Fruit fly (Drosophila melanogaster) whole organism, wandering third instar larva: ENCODE results near the gene MFS3.

Source experiments
- Abd-B ChIP-seq: fragments of >200 bp; optimal IDR thresholded peaks from 2 replicates; lab custom pipeline; 2017; ENCODE audit warnings: missing biosample characterization, missing genetic modification characterization
- CG32264 ChIP-seq: fragments of 200-800 bp; sonication (Bioruptor generic); optimal IDR thresholded peaks from 2 replicates; lab custom pipeline; 2016; ENCODE audit warnings: missing biosample characterization, missing genetic modification characterization
- CG9705 ChIP-seq: fragments of 200-800 bp; sonication (Bioruptor generic); optimal IDR thresholded peaks from 2 replicates; lab custom pipeline; 2018; ENCODE audit warnings: missing biosample characterization, mild to moderate bottlenecking, missing genetic modification characterization
- CrebA ChIP-seq: fragments of 200-800 bp; sonication (Bioruptor generic); optimal IDR thresholded peaks from 2 replicates; lab custom pipeline; 2016; ENCODE audit warnings: missing biosample characterization, mild to moderate bottlenecking, missing genetic modification characterization, borderline replicate concordance
- Dfd ChIP-seq: fragments of >200 bp; optimal IDR thresholded peaks from 2 replicates; lab custom pipeline; 2017; ENCODE audit warnings: missing biosample characterization, missing genetic modification characterization
- Dif ChIP-seq: fragments of 200-275, 200-300 bp; sonication (Bioruptor generic); optimal IDR thresholded peaks from 2 replicates; lab custom pipeline; 2018; ENCODE audit warnings: missing biosample characterization, missing genetic modification characterization; ENCODE audit not compliant: partially characterized antibody
- GATAd ChIP-seq: sonication (Bioruptor generic); optimal IDR thresholded peaks from 2 replicates; lab custom pipeline; 2016; ENCODE audit warnings: missing biosample characterization, missing genetic modification characterization
- HLH106 ChIP-seq: fragments of 200-800 bp; optimal IDR thresholded peaks from 3 replicates; lab custom pipeline; 2019; ENCODE audit warnings: missing biosample characterization, mild to moderate bottlenecking, missing genetic modification characterization, moderate library complexity
- Hnf4 ChIP-seq: fragments of 200-800 bp; sonication (Bioruptor generic); optimal IDR thresholded peaks from 2 replicates; lab custom pipeline; 2016; ENCODE audit warnings: missing biosample characterization, mild to moderate bottlenecking, missing genetic modification characterization
- Hr78 ChIP-seq: fragments of >200 bp; optimal IDR thresholded peaks from 2 replicates; lab custom pipeline; 2017; ENCODE audit warnings: missing biosample characterization, missing genetic modification characterization
- Hr83 ChIP-seq: fragments of 200-300 bp; sonication (Bioruptor generic); optimal IDR thresholded peaks from 2 replicates; lab custom pipeline; 2016; ENCODE audit warnings: missing biosample characterization, mild to moderate bottlenecking, missing genetic modification characterization, moderate library complexity; ENCODE audit not compliant: poor library complexity, severe bottlenecking
- Jra ChIP-seq: sonication (Bioruptor generic); optimal IDR thresholded peaks from 2 replicates; lab custom pipeline; 2016; ENCODE audit warnings: missing biosample characterization, missing genetic modification characterization
- Mio ChIP-seq: sonication (Bioruptor generic); optimal IDR thresholded peaks from 2 replicates; lab custom pipeline; 2016; ENCODE audit warnings: missing biosample characterization, missing genetic modification characterization
- Myc ChIP-seq: fragments of >200 bp; optimal IDR thresholded peaks from 2 replicates; lab custom pipeline; 2017
- N ChIP-seq: fragments of >200 bp; optimal IDR thresholded peaks from 2 replicates; lab custom pipeline; 2018; ENCODE audit warnings: missing biosample characterization, missing external identifiers, missing genetic modification characterization
- OdsH ChIP-seq: fragments of 200-800 bp; sonication (Bioruptor generic); optimal IDR thresholded peaks from 2 replicates; lab custom pipeline; 2016; ENCODE audit warnings: missing biosample characterization, mild to moderate bottlenecking, missing genetic modification characterization
- Rel ChIP-seq, 2 experiments: fragments of 200-800 bp; sonication (Bioruptor generic) in 1 of 2; optimal IDR thresholded peaks; 2 replicates in 1 of 2; 3 replicates in 1 of 2; lab custom pipeline; 2016 to 2019; ENCODE audit warnings: mild to moderate bottlenecking in 2 of 2, missing biosample characterization in 2 of 2, missing genetic modification characterization in 2 of 2, moderate library complexity in 1 of 2
- Sp1 ChIP-seq: fragments of 200-800 bp; sonication (Bioruptor generic); optimal IDR thresholded peaks from 3 replicates; lab custom pipeline; 2019; ENCODE audit warnings: missing biosample characterization, mild to moderate bottlenecking, missing genetic modification characterization, moderate library complexity
- Vsx2 ChIP-seq: fragments of 200-300, 225-300 bp; sonication (Bioruptor generic); optimal IDR thresholded peaks from 2 replicates; lab custom pipeline; 2018; ENCODE audit warnings: missing biosample characterization, missing genetic modification characterization; ENCODE audit not compliant: partially characterized antibody
- br ChIP-seq: fragments of 200-800 bp; sonication (Bioruptor generic); optimal IDR thresholded peaks from 2 replicates; lab custom pipeline; 2016; ENCODE audit warnings: missing biosample characterization, missing genetic modification characterization
- brk ChIP-seq: fragments of 200-800 bp; sonication (Bioruptor generic); optimal IDR thresholded peaks from 2 replicates; lab custom pipeline; 2016; ENCODE audit warnings: missing biosample characterization, mild to moderate bottlenecking, missing genetic modification characterization
- dl ChIP-seq, 2 experiments: fragments of 175-275, 200-275 bp in 1 of 2; fragments of 200-275 bp in 1 of 2; sonication (Bioruptor generic); optimal IDR thresholded peaks; lab custom pipeline; 2018; ENCODE audit warnings: mild to moderate bottlenecking in 2 of 2, missing biosample characterization in 2 of 2, missing genetic modification characterization in 2 of 2, moderate library complexity in 2 of 2; ENCODE audit not compliant: partially characterized antibody in 2 of 2, insufficient read depth in 1 of 2
- dmrt93B ChIP-seq: fragments of 200-800 bp; sonication (Bioruptor generic); optimal IDR thresholded peaks from 2 replicates; lab custom pipeline; 2018; ENCODE audit warnings: missing biosample characterization, mild to moderate bottlenecking, missing genetic modification characterization
- dsf ChIP-seq: sonication (Bioruptor generic); optimal IDR thresholded peaks from 2 replicates; lab custom pipeline; 2016; ENCODE audit warnings: missing biosample characterization, missing genetic modification characterization, borderline replicate concordance
- ey ChIP-seq: fragments of 200-800 bp; sonication (Bioruptor generic); optimal IDR thresholded peaks from 2 replicates; lab custom pipeline; 2016; ENCODE audit warnings: missing biosample characterization, missing genetic modification characterization
- foxo ChIP-seq, 2 experiments: fragments of 200-800 bp; sonication (Bioruptor generic); optimal IDR thresholded peaks; 2 replicates in 1 of 2; 3 replicates in 1 of 2; lab custom pipeline; 2016 to 2017; ENCODE audit warnings: missing biosample characterization in 2 of 2, missing genetic modification characterization in 2 of 2
- fru ChIP-seq: fragments of 200-800 bp; sonication (Bioruptor generic); optimal IDR thresholded peaks from 3 replicates; lab custom pipeline; 2016; ENCODE audit warnings: missing biosample characterization, mild to moderate bottlenecking, missing genetic modification characterization
- h ChIP-seq: fragments of 200-800 bp; sonication (Bioruptor generic); optimal IDR thresholded peaks from 3 replicates; lab custom pipeline; 2016; ENCODE audit warnings: missing biosample characterization, mild to moderate bottlenecking, missing genetic modification characterization
- jim ChIP-seq: fragments of 175-275, 200-325 bp; sonication (Bioruptor generic); optimal IDR thresholded peaks from 2 replicates; lab custom pipeline; 2016; ENCODE audit warnings: missing biosample characterization, mild to moderate bottlenecking, missing genetic modification characterization
- lola ChIP-seq: fragments of >200 bp; optimal IDR thresholded peaks from 2 replicates; lab custom pipeline; 2017; ENCODE audit warnings: missing biosample characterization, missing genetic modification characterization
- pan ChIP-seq: fragments of >200 bp; optimal IDR thresholded peaks from 2 replicates; lab custom pipeline; 2017
- psq ChIP-seq: fragments of 200-800 bp; sonication (Bioruptor generic); optimal IDR thresholded peaks from 3 replicates; lab custom pipeline; 2017; ENCODE audit warnings: missing biosample characterization, mild to moderate bottlenecking, missing genetic modification characterization, moderate library complexity
- rgr ChIP-seq: fragments of 200-800 bp; sonication (Bioruptor generic); optimal IDR thresholded peaks from 3 replicates; lab custom pipeline; 2016; ENCODE audit warnings: missing biosample characterization, mild to moderate bottlenecking, missing genetic modification characterization
- sage ChIP-seq: fragments of 200-800 bp; sonication (Bioruptor generic); optimal IDR thresholded peaks from 2 replicates; lab custom pipeline; 2016; ENCODE audit warnings: missing biosample characterization, mild to moderate bottlenecking, missing genetic modification characterization
- sv ChIP-seq: fragments of 200-800 bp; sonication (Bioruptor generic); optimal IDR thresholded peaks from 3 replicates; lab custom pipeline; 2016; ENCODE audit warnings: missing biosample characterization, missing genetic modification characterization
- tai ChIP-seq: sonication (Bioruptor generic); optimal IDR thresholded peaks from 2 replicates; lab custom pipeline; 2016; ENCODE audit warnings: missing biosample characterization, missing genetic modification characterization
- usp ChIP-seq: fragments of >200 bp; optimal IDR thresholded peaks from 2 replicates; lab custom pipeline; 2017; ENCODE audit warnings: missing biosample characterization, missing genetic modification characterization
- woc ChIP-seq: sonication (Bioruptor generic); optimal IDR thresholded peaks from 2 replicates; lab custom pipeline; 2016; ENCODE audit warnings: missing biosample characterization, mild to moderate bottlenecking, missing genetic modification characterization

MFS3 gene

DNA sequence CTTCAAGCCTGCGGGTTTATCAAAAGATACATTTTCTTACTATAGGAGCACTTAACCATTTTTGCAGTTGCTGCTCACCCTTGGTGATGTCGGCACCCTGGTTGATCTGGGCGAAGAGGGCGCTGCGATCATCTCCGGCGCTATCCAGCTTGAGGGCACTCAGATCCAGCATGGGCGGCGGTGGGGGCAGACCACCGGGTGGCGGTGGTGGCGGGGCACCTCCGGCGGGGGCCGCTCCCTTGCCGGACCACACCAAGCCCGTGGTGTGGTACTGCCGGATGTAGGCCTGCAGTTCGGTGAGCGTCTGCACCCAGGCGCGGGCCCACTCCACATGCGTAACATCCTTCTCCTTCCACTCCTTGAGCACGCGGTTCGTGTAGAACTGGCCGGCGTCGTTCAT, 9.7 kb downstream of the MFS3 start:
- TF ChIP-seq Dfd (GFP tag; lab: Kevin White, UChicago) (peak; percentile 99), sv (no peak)

DNA sequence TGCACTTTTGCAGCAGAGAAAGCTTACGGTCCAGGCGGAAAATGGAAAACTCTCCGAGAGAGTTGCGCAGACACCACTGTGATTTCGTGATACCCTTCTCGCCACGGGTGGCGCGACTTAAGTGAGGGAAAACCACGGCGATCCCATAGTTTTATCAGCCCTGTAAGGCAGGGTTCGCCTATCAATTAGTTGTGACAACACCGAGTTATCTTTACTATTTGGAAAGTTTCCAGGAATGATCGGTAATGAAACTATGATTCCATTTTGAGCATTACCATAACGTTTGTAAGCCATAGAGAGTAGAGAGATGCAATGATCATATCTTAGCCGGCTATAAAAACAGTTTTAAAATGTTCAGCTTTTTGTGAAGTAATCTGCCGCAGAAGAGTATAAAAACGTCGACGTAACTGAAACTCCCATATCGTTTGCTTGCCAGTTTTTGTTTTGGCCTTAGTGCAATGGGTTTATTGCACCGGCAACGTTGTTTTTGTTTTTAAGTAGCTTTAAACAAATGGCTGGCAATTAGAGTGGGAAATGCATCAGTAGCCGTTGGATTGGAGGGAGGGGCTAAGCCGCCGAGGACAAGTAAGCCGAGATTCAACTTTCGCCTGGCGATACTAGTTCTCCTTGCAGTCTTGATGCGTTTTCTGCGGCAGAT, 13.7 kb downstream of the MFS3 start:
- TF ChIP-seq br (GFP tag; lab: Kevin White, UChicago) (no peak), Hnf4 (GFP tag; lab: Kevin White, UChicago) (no peak), Mio (GFP tag; lab: Kevin White, UChicago) (no peak), usp (GFP tag; lab: Kevin White, UChicago) (no peak), tai (GFP tag; lab: Kevin White, UChicago) (no peak), woc (GFP tag; lab: Kevin White, UChicago) (no peak), brk (no peak), dmrt93B (no peak), dsf (GFP tag; lab: Kevin White, UChicago) (no peak), Dfd (GFP tag; lab: Kevin White, UChicago) (no peak), CG32264 (GFP tag; lab: Kevin White, UChicago) (no peak), HLH106 (tag; lab: Kevin White, UChicago) (no peak), rgr (no peak), Hr83 (GFP tag; lab: Kevin White, UChicago) (no peak), h (GFP tag; lab: Kevin White, UChicago) (no peak), lola (no peak), Sp1 (GFP tag; lab: Kevin White, UChicago) (no peak), psq (GFP tag; lab: Kevin White, UChicago) (no peak)

DNA sequence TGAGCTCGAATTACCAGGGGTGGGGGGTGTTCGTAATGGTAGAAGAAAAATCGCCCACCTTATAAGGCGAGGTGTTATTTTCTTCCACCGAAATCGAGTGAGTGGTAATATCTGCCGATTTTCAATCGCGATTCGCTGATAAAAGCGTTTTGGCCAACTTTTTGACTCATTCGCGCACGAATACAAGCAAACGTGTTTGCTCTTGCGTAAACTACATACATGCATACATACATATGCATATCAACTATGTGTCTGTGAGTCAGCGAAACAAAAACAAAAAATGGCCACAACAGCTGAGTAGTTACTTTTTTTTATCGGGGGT, 14.3 kb downstream of the MFS3 start:
- TF ChIP-seq pan (lab: Kevin White, UChicago), result no peak
- peak; percentile 20 for TF ChIP-seq fru (GFP tag; lab: Kevin White, UChicago)

DNA sequence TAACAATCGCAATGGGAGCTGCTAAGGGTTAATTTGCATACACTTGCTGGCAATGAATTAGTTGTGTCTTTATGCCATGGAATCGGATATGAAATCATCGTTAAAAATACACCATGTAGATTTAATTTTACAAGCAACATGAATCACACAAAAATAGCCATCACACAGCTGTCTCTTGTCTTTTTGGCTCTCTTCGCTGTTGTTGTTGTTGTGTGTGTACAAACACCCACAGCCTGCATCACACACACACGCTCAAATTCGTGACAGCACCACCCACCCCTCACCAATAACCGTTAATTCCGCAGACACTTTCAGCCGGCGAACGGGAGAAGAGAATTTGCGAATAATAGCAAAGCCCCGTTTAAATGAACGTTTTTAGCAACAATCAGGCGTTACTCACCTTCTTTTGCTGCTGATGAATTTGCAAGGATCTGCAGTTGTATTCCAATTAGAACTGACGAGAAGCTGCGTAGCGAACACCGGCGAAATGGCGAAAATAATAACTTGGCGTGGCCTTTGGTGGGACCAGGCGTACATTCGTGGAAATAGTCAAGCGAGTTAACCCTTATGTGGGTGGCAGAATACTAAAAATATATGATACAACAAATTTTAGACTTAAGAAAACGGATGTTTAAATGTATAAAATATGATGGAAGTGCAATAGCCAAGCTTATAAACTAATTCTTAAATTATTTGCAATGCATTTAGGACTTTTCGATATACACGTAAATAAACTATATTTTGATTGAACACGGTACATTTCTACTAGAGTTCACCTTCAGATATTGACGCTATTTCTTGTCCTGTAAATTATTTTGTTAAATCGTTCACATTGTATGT, 14.9 kb downstream of the MFS3 start, which contains the start of gene capt:
capt (minus strand) TSS at position 584 of the 840 bp plus-strand sequence.
- TF ChIP-seq N, result peak; percentile 41
- TF ChIP-seq Sp1 (GFP tag; lab: Kevin White, UChicago), result peak; percentile 1
- no peak for TF ChIP-seq CG32264 (GFP tag; lab: Kevin White, UChicago)
- no peak for TF ChIP-seq dl (GFP tag; optimal IDR thresholded peaks at IDR 0.05; lab: Kevin White, UChicago; ENCODE audit: insufficient read depth in 1 of 2, partially characterized antibody in 2 of 2)
- TF ChIP-seq Rel (GFP tag; optimal IDR thresholded peaks at IDR 0.05; lab: Kevin White, UChicago), result no peak
- peak; percentile 31 for TF ChIP-seq Rel (tag; optimal IDR thresholded peaks at IDR 0.05; lab: Kevin White, UChicago)
- TF ChIP-seq woc (GFP tag; lab: Kevin White, UChicago), result peak; percentile 60
- TF ChIP-seq br (GFP tag; lab: Kevin White, UChicago), result no peak
- no peak for TF ChIP-seq GATAd (GFP tag; lab: Kevin White, UChicago)
- no peak for TF ChIP-seq brk
- no peak for TF ChIP-seq lola
- peak; percentile 21 for TF ChIP-seq rgr
- no peak for TF ChIP-seq jim
- peak; percentile 55 for TF ChIP-seq HLH106 (tag; lab: Kevin White, UChicago)
- TF ChIP-seq Myc, result peak; percentile 27
- TF ChIP-seq usp (GFP tag; lab: Kevin White, UChicago), result no peak
- TF ChIP-seq sv, result peak; percentile 25
- no peak for TF ChIP-seq pan (lab: Kevin White, UChicago)
- peak; percentile 10 for TF ChIP-seq h (GFP tag; lab: Kevin White, UChicago)
- TF ChIP-seq ey, result peak; percentile 21
- no peak for TF ChIP-seq fru (GFP tag; lab: Kevin White, UChicago)
- TF ChIP-seq dsf (GFP tag; lab: Kevin White, UChicago), result no peak
- peak in 1 of 2 experiments; percentile 22 for TF ChIP-seq foxo (GFP tag; optimal IDR thresholded peaks at IDR 0.05; lab: Kevin White, UChicago)
- no peak for TF ChIP-seq Dfd (GFP tag; lab: Kevin White, UChicago)
- TF ChIP-seq Hnf4 (GFP tag; lab: Kevin White, UChicago), result no peak
- peak; percentile 3 for TF ChIP-seq CG9705 (GFP tag; lab: Kevin White, UChicago)
- no peak for TF ChIP-seq tai (GFP tag; lab: Kevin White, UChicago)
- TF ChIP-seq Dif (GFP tag; lab: Kevin White, UChicago), result no peak
- TF ChIP-seq Jra (GFP tag; lab: Kevin White, UChicago), result no peak
- TF ChIP-seq Vsx2 (GFP tag; lab: Kevin White, UChicago), result no peak
- TF ChIP-seq sage (GFP tag; lab: Kevin White, UChicago), result no peak
- no peak for TF ChIP-seq Hr83 (GFP tag; lab: Kevin White, UChicago)
- TF ChIP-seq CrebA (GFP tag; lab: Kevin White, UChicago), result no peak
- no peak for TF ChIP-seq Abd-B (GFP tag; lab: Kevin White, UChicago)
- peak; percentile 2 for TF ChIP-seq dmrt93B
- TF ChIP-seq Hr78 (GFP tag; lab: Kevin White, UChicago), result no peak
- TF ChIP-seq Mio (GFP tag; lab: Kevin White, UChicago), result no peak
- TF ChIP-seq OdsH (GFP tag; lab: Kevin White, UChicago), result no peak
- peak; percentile 1 for TF ChIP-seq psq (GFP tag; lab: Kevin White, UChicago)
